Worm (Caenorhabditis elegans) whole organism, L4 larva: ENCODE results near the gene lips-5.

Experiments
- F37D6.2 ChIP-seq: sonication (generic microtip); optimal IDR thresholded peaks from 2 replicates; lab custom pipeline; 2016; ENCODE audit warnings: mild to moderate bottlenecking, missing genetic modification characterization, missing compliant biosample characterization
- F49E8.2 ChIP-seq: sonication (generic microtip); optimal IDR thresholded peaks from 2 replicates; lab custom pipeline; 2016; ENCODE audit warnings: missing compliant biosample characterization, mild to moderate bottlenecking, missing genetic modification characterization, borderline replicate concordance
- R02D3.7 ChIP-seq: fragments of 150-350 bp; sonication (generic microtip); optimal IDR thresholded peaks from 3 replicates; lab custom pipeline; 2014; ENCODE audit warnings: missing biosample characterization, missing genetic modification characterization
- T20F7.1 ChIP-seq: fragments of 200-800 bp; sonication (Bioruptor generic); optimal IDR thresholded peaks from 2 replicates; lab custom pipeline; 2018; ENCODE audit warnings: mild to moderate bottlenecking, missing genetic modification characterization, missing compliant biosample characterization
- Y105C5A.15 ChIP-seq: fragments of 200-800 bp; sonication (Bioruptor generic); IDR thresholded peaks from 2 replicates; pipeline ENCODE4 v1.3.6; 2022; ENCODE audit warnings: missing genetic modification characterization, missing compliant biosample characterization
- Y48G9A.11 ChIP-seq: fragments of 200-800 bp; sonication (Bioruptor generic); IDR thresholded peaks from 2 replicates; pipeline ENCODE4 v1.3.6; 2022; ENCODE audit warnings: missing genetic modification reagents, missing genetic modification characterization, missing compliant biosample characterization
- Y5F2A.4 ChIP-seq: fragments of 200-800 bp; sonication (Bioruptor generic); optimal IDR thresholded peaks from 2 replicates; lab custom pipeline; 2018; ENCODE audit warnings: mild to moderate bottlenecking, missing genetic modification characterization, missing compliant biosample characterization
- ama-1 ChIP-seq: fragments of 150-350 bp; optimal IDR thresholded peaks from 2 replicates; lab custom pipeline; 2014; ENCODE audit warnings: inconsistent platforms, mixed read lengths
- ceh-82 ChIP-seq: sonication (generic microtip); optimal IDR thresholded peaks from 2 replicates; lab custom pipeline; 2017; ENCODE audit warnings: missing biosample characterization, missing genetic modification characterization
- ces-1 ChIP-seq: fragments of 150-350 bp; sonication (generic microtip); optimal IDR thresholded peaks from 4 replicates; lab custom pipeline; 2014; ENCODE audit warnings: missing biosample characterization, missing genetic modification reagents, missing genetic modification characterization
- ctbp-1 ChIP-seq: fragments of 200-800 bp; sonication (Bioruptor generic); IDR thresholded peaks from 2 replicates; pipeline ENCODE4 v1.3.6; 2022; ENCODE audit warnings: missing genetic modification reagents, missing genetic modification characterization, missing compliant biosample characterization
- daf-19 ChIP-seq: fragments of 200-800 bp; sonication (Bioruptor generic); conservative IDR thresholded peaks from 2 replicates; pipeline ENCODE4 v1.3.6; 2022; ENCODE audit warnings: missing genetic modification characterization, missing compliant biosample characterization
- dpl-1 ChIP-seq: fragments of 150-350 bp; optimal IDR thresholded peaks from 2 replicates; lab custom pipeline; 2014; ENCODE audit warnings: missing biosample characterization, missing genetic modification reagents, missing genetic modification characterization
- egl-27 ChIP-seq: sonication (generic microtip); optimal IDR thresholded peaks from 3 replicates; lab custom pipeline; 2017; ENCODE audit warnings: missing biosample characterization, missing genetic modification reagents, missing genetic modification characterization
- egl-43 ChIP-seq: fragments of 200-800 bp; sonication (Bioruptor generic); IDR thresholded peaks from 2 replicates; pipeline ENCODE4 v1.3.6; 2022; ENCODE audit warnings: missing genetic modification reagents, missing genetic modification characterization, missing compliant biosample characterization
- fkh-10 ChIP-seq: fragments of 150-350 bp; optimal IDR thresholded peaks from 2 replicates; lab custom pipeline; 2014; ENCODE audit warnings: missing biosample characterization, missing genetic modification reagents, missing genetic modification characterization
- fos-1 ChIP-seq: fragments of 150-350 bp; optimal IDR thresholded peaks from 2 replicates; lab custom pipeline; 2014; ENCODE audit warnings: missing biosample characterization, missing genetic modification characterization
- hlh-30 ChIP-seq: sonication (generic microtip); optimal IDR thresholded peaks from 2 replicates; lab custom pipeline; 2017; ENCODE audit warnings: antibody characterized with exemption, mild to moderate bottlenecking, missing genetic modification characterization, missing compliant biosample characterization; ENCODE audit not compliant: insufficient read depth
- hmg-1.1 ChIP-seq: fragments of 200-800 bp; sonication (Bioruptor generic); IDR thresholded peaks from 2 replicates; pipeline ENCODE4 v1.3.6; 2022; ENCODE audit warnings: missing genetic modification reagents, missing genetic modification characterization, missing compliant biosample characterization
- lin-15B ChIP-seq: fragments of 150-350 bp; sonication (generic microtip); optimal IDR thresholded peaks from 3 replicates; lab custom pipeline; 2014; ENCODE audit warnings: missing biosample characterization, missing genetic modification characterization
- lsy-2 ChIP-seq, 2 experiments: fragments of 150-350 bp in 1 of 2; sonication (generic microtip) in 1 of 2; optimal IDR thresholded peaks; 2 replicates each; lab custom pipeline; 2014 to 2017; ENCODE audit warnings: missing biosample characterization in 2 of 2, missing genetic modification characterization in 2 of 2
- mdl-1 ChIP-seq, 2 experiments: fragments of 150-350 bp in 1 of 2; sonication (generic microtip) in 1 of 2; optimal IDR thresholded peaks; 2 replicates each; lab custom pipeline; 2014 to 2017; ENCODE audit warnings: missing biosample characterization in 2 of 2, missing genetic modification characterization in 2 of 2
- nhr-102 ChIP-seq: sonication (generic microtip); optimal IDR thresholded peaks from 2 replicates; lab custom pipeline; 2016; ENCODE audit warnings: mild to moderate bottlenecking, missing genetic modification characterization, moderate library complexity, missing compliant biosample characterization
- nhr-11 ChIP-seq: fragments of 150-350 bp; optimal IDR thresholded peaks from 2 replicates; lab custom pipeline; 2014; ENCODE audit warnings: missing biosample characterization, missing genetic modification characterization
- nhr-25 ChIP-seq: sonication (generic microtip); optimal IDR thresholded peaks from 2 replicates; lab custom pipeline; 2017; ENCODE audit warnings: missing genetic modification characterization, mild to moderate bottlenecking, missing compliant biosample characterization, antibody characterized with exemption, moderate library complexity, borderline replicate concordance; ENCODE audit not compliant: insufficient read depth
- pha-4 ChIP-seq, 2 experiments: fragments of 150-350 bp in 1 of 2; fragments of 200-800 bp in 1 of 2; sonication (Bioruptor generic) in 1 of 2; IDR thresholded peaks in 1 of 2; optimal IDR thresholded peaks in 1 of 2; 2 replicates each; pipeline versions ENCODE4 v1.3.6 to Lab custom; 2014 to 2022; ENCODE audit warnings: missing genetic modification characterization in 2 of 2, missing genetic modification reagents in 2 of 2, missing biosample characterization in 1 of 2, missing compliant biosample characterization in 1 of 2
- rbr-2 ChIP-seq: sonication (generic microtip); optimal IDR thresholded peaks from 2 replicates; lab custom pipeline; 2016; ENCODE audit warnings: missing genotype, missing genetic modification characterization, missing compliant biosample characterization
- set-16 ChIP-seq: fragments of 200-800 bp; sonication (Bioruptor generic); IDR thresholded peaks from 2 replicates; pipeline ENCODE4 v1.3.6; 2022; ENCODE audit warnings: missing genetic modification reagents, missing genetic modification characterization, missing compliant biosample characterization
- snpc-4 ChIP-seq: fragments of 150-350 bp; optimal IDR thresholded peaks from 2 replicates; lab custom pipeline; 2014; ENCODE audit warnings: missing biosample characterization, missing genetic modification characterization
- tag-97 ChIP-seq: fragments of 200-800 bp; sonication (Bioruptor generic); IDR thresholded peaks from 2 replicates; pipeline ENCODE4 v1.3.6; 2022; ENCODE audit warnings: missing genetic modification characterization, missing compliant biosample characterization
- tra-1 ChIP-seq: fragments of 200-800 bp; sonication (Bioruptor generic); IDR thresholded peaks from 2 replicates; pipeline ENCODE4 v1.3.6; 2022; ENCODE audit warnings: missing genetic modification reagents, missing genetic modification characterization, missing compliant biosample characterization
- unc-130 ChIP-seq: sonication (generic microtip); optimal IDR thresholded peaks from 2 replicates; lab custom pipeline; 2016; ENCODE audit warnings: missing genetic modification reagents, missing genetic modification characterization, missing compliant biosample characterization
- unc-62 ChIP-seq, 3 experiments: fragments of 150-350 bp in 1 of 3; sonication (generic microtip); optimal IDR thresholded peaks in 2 of 3; peaks in 1 of 3; 1 replicate in 1 of 3; 2 replicates in 2 of 3; lab custom pipeline; 2014 to 2017; ENCODE audit warnings: missing biosample characterization in 3 of 3, missing genetic modification characterization in 3 of 3, missing genetic modification reagents in 3 of 3, missing genotype in 1 of 3
- vab-7 ChIP-seq: fragments of 200-800 bp; sonication (Bioruptor generic); IDR thresholded peaks from 2 replicates; pipeline ENCODE4 v1.3.6; 2022; ENCODE audit warnings: missing genetic modification reagents, missing genetic modification characterization, missing compliant biosample characterization
- zfp-2 ChIP-seq: sonication (generic microtip); optimal IDR thresholded peaks from 2 replicates; lab custom pipeline; 2016; ENCODE audit warnings: mild to moderate bottlenecking, missing genetic modification characterization, missing compliant biosample characterization
- zip-2 ChIP-seq: fragments of 150-350 bp; optimal IDR thresholded peaks from 2 replicates; lab custom pipeline; 2014; ENCODE audit warnings: missing biosample characterization, missing genetic modification characterization
- ztf-7 ChIP-seq: fragments of 150-350 bp; optimal IDR thresholded peaks from 2 replicates; lab custom pipeline; 2014; ENCODE audit warnings: missing biosample characterization, missing genetic modification characterization

The lips-5 gene

DNA sequence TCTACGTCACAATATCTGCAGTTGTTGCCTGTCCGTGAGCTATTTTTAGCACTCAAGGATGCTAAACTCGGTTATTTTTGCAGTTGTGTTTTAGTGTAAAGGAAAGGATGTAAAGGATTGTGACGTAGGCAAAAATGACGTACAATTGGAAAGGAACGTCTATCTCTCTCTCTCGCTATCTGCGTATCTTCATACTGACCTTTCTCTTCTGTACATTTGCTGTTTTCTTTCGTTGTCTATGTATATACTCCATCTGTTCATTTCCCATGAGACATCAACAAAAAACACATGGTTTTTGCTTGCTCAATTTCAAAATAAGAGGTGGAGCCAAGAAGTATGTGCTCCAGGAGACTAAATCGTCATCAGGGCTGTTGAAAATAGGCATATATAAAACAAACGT is 29.3 kb downstream of the lips-5 start (continued):
- TF ChIP-seq lsy-2 (tag; optimal IDR thresholded peaks at IDR 0.05; lab: Kevin White, UChicago) (no peak), vab-7 (GFP tag; lab: Robert Waterston, UW) (no peak), set-16 (GFP tag; lab: Robert Waterston, UW) (no peak), hlh-30 (tag; lab: Kevin White, UChicago) (peak; percentile 63), dpl-1 (GFP tag; lab: Kevin White, UChicago) (no peak), unc-62 (GFP tag; optimal IDR thresholded peaks at IDR 0.05 in 1 of 2; lab: Kevin White, UChicago) (peak in 1 of 2 experiments; percentile 71), unc-62 (tag; optimal IDR thresholded peaks at IDR 0.05; lab: Kevin White, UChicago) (no peak), lin-15B (no peak), zfp-2 (tag; lab: Kevin White, UChicago) (no peak)

DNA sequence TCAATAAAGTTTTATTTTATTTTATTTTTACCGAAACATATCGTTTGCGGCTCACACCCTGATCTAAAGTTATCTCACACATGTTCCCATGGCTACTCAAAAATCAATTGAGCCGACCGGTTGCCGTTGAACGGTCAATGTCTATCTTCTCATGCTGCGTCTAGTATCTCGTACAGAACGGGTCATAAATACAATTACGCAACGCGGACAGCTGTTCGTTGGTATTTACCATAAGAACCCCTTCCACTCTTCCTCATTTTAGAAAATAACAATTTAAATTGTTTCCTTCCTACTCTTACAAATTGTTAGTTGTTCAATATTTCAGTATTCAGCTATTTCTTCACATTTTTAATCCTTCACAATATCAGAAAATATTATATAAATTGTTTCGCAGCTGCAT is 29.7 kb downstream of the lips-5 start:
- TF ChIP-seq ama-1 = no peak
- TF ChIP-seq Y105C5A.15 = no peak
- no peak for TF ChIP-seq unc-62 (GFP tag; optimal IDR thresholded peaks at IDR 0.05 in 1 of 2; lab: Kevin White, UChicago)
- no peak for TF ChIP-seq unc-62 (tag; optimal IDR thresholded peaks at IDR 0.05; lab: Kevin White, UChicago)
- TF ChIP-seq Y5F2A.4 (GFP tag; lab: Kevin White, UChicago) = no peak
- TF ChIP-seq egl-27 (tag; lab: Kevin White, UChicago) = no peak
- TF ChIP-seq snpc-4 (tag; lab: Kevin White, UChicago) = no peak
- TF ChIP-seq ctbp-1 = no peak
- TF ChIP-seq tra-1 = no peak
- TF ChIP-seq ces-1 (GFP tag; lab: Kevin White, UChicago) = no peak
- no peak for TF ChIP-seq pha-4 (GFP tag; IDR thresholded peaks at IDR 0.05; lab: Robert Waterston, UW)
- no peak for TF ChIP-seq pha-4 (tag; optimal IDR thresholded peaks at IDR 0.05; lab: Kevin White, UChicago)
- TF ChIP-seq zfp-2 (tag; lab: Kevin White, UChicago) = no peak
- no peak for TF ChIP-seq nhr-25
- no peak for TF ChIP-seq hmg-1.1
- TF ChIP-seq zip-2 = no peak
- no peak for TF ChIP-seq mdl-1 (tag; optimal IDR thresholded peaks at IDR 0.05; lab: Kevin White, UChicago)
- TF ChIP-seq daf-19 (GFP tag; lab: Robert Waterston, UW) = no peak
- no peak for TF ChIP-seq Y48G9A.11

DNA sequence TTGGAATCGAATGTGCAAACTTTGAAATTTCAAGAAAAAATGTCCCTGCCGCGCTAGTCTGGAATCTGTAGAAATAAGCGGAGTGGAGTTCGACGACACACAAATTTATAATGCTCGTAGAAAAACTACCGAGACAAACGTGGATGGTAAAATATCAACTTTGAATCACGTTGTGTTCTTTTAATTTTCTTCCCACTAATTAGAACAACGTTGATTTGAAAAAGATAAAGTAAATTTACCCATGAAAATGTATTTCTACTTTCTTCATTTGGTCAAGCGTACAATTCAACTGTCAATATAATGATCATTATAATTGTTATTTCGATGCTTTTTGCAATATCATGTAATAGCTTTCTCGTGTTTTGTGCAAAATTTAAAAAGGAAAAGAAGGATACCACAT is 31.1 kb downstream of the lips-5 start, which contains the start of gene K01A6.5:
TSS of gene K01A6.5 (plus strand) at position 301 of the 400 bp plus-strand sequence.
- TF ChIP-seq tag-97 (no peak), rbr-2 (tag; lab: Kevin White, UChicago) (no peak), fkh-10 (GFP tag; lab: Kevin White, UChicago) (no peak), F49E8.2 (no peak), nhr-102 (tag; lab: Kevin White, UChicago) (no peak), F37D6.2 (tag; lab: Kevin White, UChicago) (no peak), fos-1 (no peak), T20F7.1 (GFP tag; lab: Kevin White, UChicago) (no peak), nhr-11 (tag; lab: Kevin White, UChicago) (no peak), egl-43 (GFP tag; lab: Robert Waterston, UW) (no peak), daf-19 (GFP tag; lab: Robert Waterston, UW) (no peak), R02D3.7 (tag; lab: Kevin White, UChicago) (no peak), ztf-7 (tag; lab: Kevin White, UChicago) (no peak), Y105C5A.15 (no peak), ceh-82 (no peak), unc-130 (GFP tag; lab: Kevin White, UChicago) (no peak)
